Fruit fly (Drosophila melanogaster): ENCODE results near the gene Polr2A.

- TF ChIP-seq unpg (GFP tag; optimal IDR thresholded peaks at IDR 0.05) (no peak), CG17568 (GFP tag; optimal IDR thresholded peaks at IDR 0.05) (no peak)
Measured at dm6 chrX:11578841-11579240, 8.7 kb upstream of the Polr2A start.

All from whole organism, embryonic.